Fruit fly (Drosophila melanogaster) whole organism, embryonic: ENCODE measurements around the gene dod.

ENCODE experiments used
- Abd-B ChIP-seq: fragments of 200-800 bp; sonication (Bioruptor generic); optimal IDR thresholded peaks from 2 replicates; lab custom pipeline; 2018; ENCODE audit warnings: missing biosample characterization, mild to moderate bottlenecking, missing genetic modification characterization, moderate library complexity
- Adf1 ChIP-seq: fragments of 200-800 bp; sonication (Bioruptor generic); IDR thresholded peaks from 2 replicates; pipeline ENCODE4 v1.3.6; 2022; ENCODE audit warnings: missing biosample characterization, missing genetic modification characterization
- Atf-2 ChIP-seq: fragments of 200-800 bp; sonication (Bioruptor generic); optimal IDR thresholded peaks from 2 replicates; lab custom pipeline; 2016; ENCODE audit warnings: missing biosample characterization, missing genetic modification characterization
- BtbVII ChIP-seq: fragments of 200-800 bp; sonication (Bioruptor generic); optimal IDR thresholded peaks from 3 replicates; lab custom pipeline; 2017; ENCODE audit warnings: missing biosample characterization, mild to moderate bottlenecking, missing genetic modification characterization
- CG10274 ChIP-seq: fragments of 200-800 bp; sonication (Bioruptor generic); optimal IDR thresholded peaks from 3 replicates; lab custom pipeline; 2017; ENCODE audit warnings: missing biosample characterization, mild to moderate bottlenecking, missing genetic modification characterization
- CG10462 ChIP-seq: fragments of 200-800 bp; sonication (Bioruptor generic); optimal IDR thresholded peaks from 2 replicates; lab custom pipeline; 2016; ENCODE audit warnings: missing biosample characterization, missing genetic modification characterization
- CG11085 ChIP-seq: fragments of 200-800 bp; sonication (Bioruptor generic); IDR thresholded peaks from 2 replicates; pipeline ENCODE4 v1.3.6; 2022; ENCODE audit warnings: missing biosample characterization, missing genetic modification characterization
- CG11398 ChIP-seq: fragments of 200-800 bp; sonication (Bioruptor generic); optimal IDR thresholded peaks from 2 replicates; lab custom pipeline; 2016; ENCODE audit warnings: missing biosample characterization, missing genetic modification characterization
- CG11456 ChIP-seq: fragments of 200-800 bp; sonication (Bioruptor generic); IDR thresholded peaks from 3 replicates; pipeline ENCODE4 v1.3.6; 2022; ENCODE audit warnings: missing biosample characterization, missing genetic modification characterization
- CG12071 ChIP-seq: fragments of 200-800 bp; sonication (Bioruptor generic); optimal IDR thresholded peaks from 3 replicates; lab custom pipeline; 2018; ENCODE audit warnings: missing biosample characterization, mild to moderate bottlenecking, missing genetic modification characterization
- CG12104 ChIP-seq: fragments of 200-800 bp; sonication (Bioruptor generic); optimal IDR thresholded peaks from 3 replicates; lab custom pipeline; 2016; ENCODE audit warnings: missing biosample characterization, missing genetic modification characterization
- CG13123 ChIP-seq: fragments of 200-800 bp; sonication (Bioruptor generic); optimal IDR thresholded peaks from 2 replicates; lab custom pipeline; 2016; ENCODE audit warnings: missing biosample characterization, missing genetic modification characterization
- CG14710 ChIP-seq: fragments of 200-800 bp; sonication (Bioruptor generic); optimal IDR thresholded peaks from 3 replicates; lab custom pipeline; 2019; ENCODE audit warnings: missing biosample characterization, mild to moderate bottlenecking, missing genetic modification characterization, moderate library complexity
- CG16779 ChIP-seq: fragments of 200-800 bp; sonication (Bioruptor generic); IDR thresholded peaks from 2 replicates; pipeline ENCODE4 v1.3.6; 2022; ENCODE audit warnings: missing biosample characterization, missing genetic modification characterization
- CG17186 ChIP-seq: fragments of 200-800 bp; sonication (Bioruptor generic); optimal IDR thresholded peaks from 3 replicates; lab custom pipeline; 2017; ENCODE audit warnings: missing biosample characterization, missing genetic modification reagents, missing genetic modification characterization
- CG17359 ChIP-seq: fragments of 200-800 bp; sonication (Bioruptor generic); optimal IDR thresholded peaks from 3 replicates; lab custom pipeline; 2018; ENCODE audit warnings: missing biosample characterization, mild to moderate bottlenecking, missing genetic modification characterization, moderate library complexity
- CG17829 ChIP-seq: fragments of 200-800 bp; optimal IDR thresholded peaks from 2 replicates; lab custom pipeline; 2019; ENCODE audit warnings: missing biosample characterization, mild to moderate bottlenecking, missing genetic modification characterization, moderate library complexity
- CG2202 ChIP-seq: fragments of 200-800 bp; sonication (Bioruptor generic); optimal IDR thresholded peaks from 2 replicates; lab custom pipeline; 2018; ENCODE audit warnings: missing biosample characterization, mild to moderate bottlenecking, missing genetic modification characterization
- CG3281 ChIP-seq: fragments of 200-800 bp; sonication (Bioruptor generic); optimal IDR thresholded peaks from 3 replicates; lab custom pipeline; 2017; ENCODE audit warnings: missing biosample characterization, mild to moderate bottlenecking, missing genetic modification characterization
- CG6654 ChIP-seq: fragments of 200-800 bp; sonication (Bioruptor generic); optimal IDR thresholded peaks from 2 replicates; lab custom pipeline; 2017; ENCODE audit warnings: missing biosample characterization, mild to moderate bottlenecking, missing genetic modification characterization
- CG7357 ChIP-seq: fragments of 200-800 bp; sonication (Bioruptor generic); IDR thresholded peaks from 3 replicates; pipeline ENCODE4 v1.3.6; 2022; ENCODE audit warnings: missing biosample characterization, missing genetic modification characterization
- D ChIP-seq, 2 experiments: fragments of 200-800 bp in 1 of 2; fragments of >200 bp in 1 of 2; sonication (Bioruptor generic) in 1 of 2; optimal IDR thresholded peaks; 2 replicates in 1 of 2; 3 replicates in 1 of 2; lab custom pipeline; 2017; ENCODE audit warnings: mild to moderate bottlenecking in 1 of 2, missing biosample characterization in 1 of 2, missing genetic modification characterization in 1 of 2, missing genetic modification reagents in 1 of 2
- D19B ChIP-seq: fragments of 200-800 bp; sonication (Bioruptor generic); optimal IDR thresholded peaks from 2 replicates; lab custom pipeline; 2017; ENCODE audit warnings: missing biosample characterization, mild to moderate bottlenecking, missing genetic modification characterization
- Dek ChIP-seq: fragments of 200-800 bp; sonication (Bioruptor generic); optimal IDR thresholded peaks from 3 replicates; lab custom pipeline; 2019; ENCODE audit warnings: missing biosample characterization, mild to moderate bottlenecking, missing genetic modification characterization, moderate library complexity
- Dfd ChIP-seq, 2 experiments: fragments of >200 bp; optimal IDR thresholded peaks; 2 replicates each; lab custom pipeline; 2017; ENCODE audit warnings: missing biosample characterization in 2 of 2, missing genetic modification characterization in 2 of 2
- Dip2 ChIP-seq: fragments of 200-800 bp; sonication (Bioruptor generic); IDR thresholded peaks from 2 replicates; pipeline ENCODE4 v1.3.6; 2022; ENCODE audit warnings: missing biosample characterization, missing genetic modification characterization
- Ets97D ChIP-seq: fragments of 200-800 bp; sonication (Bioruptor generic); optimal IDR thresholded peaks from 3 replicates; lab custom pipeline; 2016; ENCODE audit warnings: missing biosample characterization, missing genetic modification characterization
- Fer2 ChIP-seq: fragments of 200-800 bp; sonication (Bioruptor generic); optimal IDR thresholded peaks from 2 replicates; lab custom pipeline; 2018; ENCODE audit warnings: missing biosample characterization, mild to moderate bottlenecking, missing genetic modification characterization, moderate library complexity
- Gug ChIP-seq: fragments of 200-800 bp; sonication (Bioruptor generic); IDR thresholded peaks from 4 replicates; pipeline ENCODE4 v1.3.6; 2022; ENCODE audit warnings: missing biosample characterization, missing genetic modification characterization
- NFAT ChIP-seq: fragments of 200-800 bp; sonication (Bioruptor generic); IDR thresholded peaks from 2 replicates; pipeline ENCODE4 v1.3.6; 2022; ENCODE audit warnings: missing biosample characterization, missing genetic modification characterization
- NK7.1 ChIP-seq: fragments of 200-800 bp; sonication (Bioruptor generic); optimal IDR thresholded peaks from 3 replicates; lab custom pipeline; 2016; ENCODE audit warnings: missing biosample characterization, missing genetic modification characterization
- Nf-YB ChIP-seq: fragments of 200-800 bp; sonication (Bioruptor generic); optimal IDR thresholded peaks from 3 replicates; lab custom pipeline; 2019; ENCODE audit warnings: missing biosample characterization, mild to moderate bottlenecking, missing genetic modification characterization, moderate library complexity
- Optix ChIP-seq: fragments of 200-800 bp; sonication (Bioruptor generic); IDR thresholded peaks from 3 replicates; pipeline ENCODE4 v1.3.6; 2022; ENCODE audit warnings: missing biosample characterization, missing genetic modification characterization
- Usf ChIP-seq: fragments of 200-800 bp; sonication (Bioruptor generic); optimal IDR thresholded peaks from 2 replicates; lab custom pipeline; 2017; ENCODE audit warnings: missing genotype, missing biosample characterization, missing genetic modification characterization
- Vsx1 ChIP-seq: fragments of 200-800 bp; sonication (Bioruptor generic); optimal IDR thresholded peaks from 2 replicates; lab custom pipeline; 2017; ENCODE audit warnings: missing biosample characterization, mild to moderate bottlenecking, missing genetic modification characterization, missing genetic modification reagents
- ab ChIP-seq: fragments of 200-800 bp; sonication (Bioruptor generic); optimal IDR thresholded peaks from 2 replicates; lab custom pipeline; 2016; ENCODE audit warnings: missing biosample characterization, missing genetic modification characterization
- abd-A ChIP-seq: fragments of 200-800 bp; sonication (Bioruptor generic); optimal IDR thresholded peaks from 3 replicates; lab custom pipeline; 2019; ENCODE audit warnings: missing biosample characterization, mild to moderate bottlenecking, missing genetic modification characterization, moderate library complexity
- ase ChIP-seq: fragments of 200-800 bp; sonication (Bioruptor generic); IDR thresholded peaks from 3 replicates; pipeline ENCODE4 v1.3.6; 2022; ENCODE audit warnings: missing biosample characterization, missing genetic modification characterization
- btn ChIP-seq: fragments of 200-800 bp; sonication (Bioruptor generic); optimal IDR thresholded peaks from 2 replicates; lab custom pipeline; 2016; ENCODE audit warnings: missing biosample characterization, missing genetic modification characterization
- dmrt99B ChIP-seq: fragments of 200-800 bp; sonication (Bioruptor generic); optimal IDR thresholded peaks from 2 replicates; lab custom pipeline; 2018; ENCODE audit warnings: missing biosample characterization, mild to moderate bottlenecking, missing genetic modification characterization, moderate library complexity
- eve ChIP-seq, 2 experiments: fragments of >200 bp; optimal IDR thresholded peaks; 2 replicates each; lab custom pipeline; 2017; ENCODE audit warnings: missing biosample characterization in 2 of 2, missing genetic modification characterization in 2 of 2
- fd64A ChIP-seq: fragments of 200-800 bp; sonication (Bioruptor generic); optimal IDR thresholded peaks from 3 replicates; lab custom pipeline; 2018; ENCODE audit warnings: missing biosample characterization, mild to moderate bottlenecking, missing genetic modification characterization
- ftz-f1 ChIP-seq: fragments of 200-800 bp; sonication (Bioruptor generic); optimal IDR thresholded peaks from 2 replicates; lab custom pipeline; 2016; ENCODE audit warnings: missing biosample characterization, missing genetic modification characterization
- ken ChIP-seq: fragments of 200-800 bp; sonication (Bioruptor generic); IDR thresholded peaks from 3 replicates; pipeline ENCODE4 v1.3.6; 2022; ENCODE audit warnings: missing biosample characterization, missing genetic modification characterization
- oc ChIP-seq: fragments of 200-800 bp; sonication (Bioruptor generic); optimal IDR thresholded peaks from 2 replicates; lab custom pipeline; 2018; ENCODE audit warnings: missing biosample characterization, mild to moderate bottlenecking, missing genetic modification characterization, moderate library complexity
- org-1 ChIP-seq: fragments of 200-800 bp; sonication (Bioruptor generic); optimal IDR thresholded peaks from 2 replicates; lab custom pipeline; 2017; ENCODE audit warnings: missing biosample characterization, missing genetic modification characterization
- pita ChIP-seq: fragments of 200-800 bp; sonication (Bioruptor generic); optimal IDR thresholded peaks from 2 replicates; lab custom pipeline; 2017; ENCODE audit warnings: missing biosample characterization, mild to moderate bottlenecking, missing genetic modification characterization
- unc-4 ChIP-seq: fragments of 200-800 bp; sonication (Bioruptor generic); IDR thresholded peaks from 2 replicates; pipeline ENCODE4 v1.3.6; 2022; ENCODE audit warnings: missing biosample characterization, missing genetic modification characterization; ENCODE audit not compliant: partially characterized antibody
- zf30C ChIP-seq: fragments of 200-800 bp; sonication (Bioruptor generic); optimal IDR thresholded peaks from 3 replicates; lab custom pipeline; 2018; ENCODE audit warnings: missing biosample characterization, mild to moderate bottlenecking, missing genetic modification characterization

Gene dod

DNA sequence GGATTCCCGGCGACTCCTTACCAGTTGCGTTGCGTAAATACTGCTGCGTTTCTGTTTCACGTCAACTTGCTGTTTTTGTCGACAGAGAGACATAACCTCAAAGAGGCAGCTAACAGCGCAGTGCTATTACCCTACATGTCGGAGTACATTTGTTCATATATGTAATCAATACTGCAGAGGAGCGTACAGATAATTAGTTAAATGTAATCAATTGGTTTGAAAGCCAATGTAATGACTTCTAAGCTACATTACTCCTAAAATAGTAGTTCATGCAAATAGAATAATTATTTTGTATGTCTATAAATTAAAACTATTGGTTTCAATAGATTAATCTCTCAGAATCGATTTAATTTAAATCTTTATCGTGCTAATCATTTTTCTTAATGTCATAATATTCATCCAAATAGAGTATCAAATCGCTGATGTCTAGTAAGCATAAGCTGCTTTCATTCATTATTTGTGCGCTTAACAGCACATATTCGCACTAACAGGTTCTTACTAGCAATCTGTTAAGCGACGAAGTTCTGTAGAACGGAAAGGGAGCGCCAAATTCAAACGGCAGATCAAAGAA, 25.9 kb upstream of the dod start, which contains the start of the genes SLIRP1 and anox (continued):
- TF ChIP-seq CG2202 (tag; lab: Kevin White, UChicago): peak; percentile 64
- peak; percentile 91 for TF ChIP-seq Abd-B
- TF ChIP-seq CG13123 (GFP tag; lab: Kevin White, UChicago): peak; percentile 35
- TF ChIP-seq Dip2 (GFP tag; lab: Robert Waterston, UW): no peak
- no peak for TF ChIP-seq unc-4
- peak; percentile 90 for TF ChIP-seq dmrt99B
- TF ChIP-seq CG11085 (GFP tag; lab: Robert Waterston, UW): 0 out of 2 replicates have a peak, but pooled peaks have one; percentile 47
- peak; percentile 81 for TF ChIP-seq D19B
- peak; percentile 74 for TF ChIP-seq oc
- no peak for TF ChIP-seq CG16779
- TF ChIP-seq fd64A (GFP tag; lab: Kevin White, UChicago): peak; percentile 24
- TF ChIP-seq org-1 (GFP tag; lab: Kevin White, UChicago): peak; percentile 83
- TF ChIP-seq CG7357: peak; percentile 76
- TF ChIP-seq CG17359 (tag; lab: Kevin White, UChicago): peak; percentile 80
- TF ChIP-seq pita (GFP tag; lab: Kevin White, UChicago): no peak
- TF ChIP-seq ken (GFP tag; lab: Robert Waterston, UW): peak; percentile 65; the same call in 2 of the 3 replicates
- peak; percentile 50 for TF ChIP-seq NK7.1 (GFP tag; lab: Kevin White, UChicago)
- no peak for TF ChIP-seq zf30C (GFP tag; lab: Kevin White, UChicago)
- TF ChIP-seq CG12104 (GFP tag; lab: Kevin White, UChicago): peak; percentile 81
- peak; percentile 65 for TF ChIP-seq CG6654
- TF ChIP-seq Ets97D (GFP tag; lab: Kevin White, UChicago): peak; percentile 35
- TF ChIP-seq ftz-f1 (GFP tag; lab: Kevin White, UChicago): no peak
- TF ChIP-seq eve (GFP tag; optimal IDR thresholded peaks at IDR 0.05; lab: Kevin White, UChicago): no peak
- peak; percentile 50 for TF ChIP-seq CG11398 (GFP tag; lab: Kevin White, UChicago)
- peak; percentile 92 for TF ChIP-seq CG14710 (tag; lab: Kevin White, UChicago)
- TF ChIP-seq Optix (GFP tag; lab: Robert Waterston, UW): no peak
- peak; percentile 68 for TF ChIP-seq CG10274
- TF ChIP-seq BtbVII: peak; percentile 79
- peak; percentile 83 for TF ChIP-seq Atf-2 (GFP tag; lab: Kevin White, UChicago)
- TF ChIP-seq Dek (tag; lab: Kevin White, UChicago): peak; percentile 88
- peak; percentile 87 for TF ChIP-seq Vsx1
- peak; percentile 99 for TF ChIP-seq CG17186 (GFP tag; lab: Kevin White, UChicago)
- peak; percentile 72 for TF ChIP-seq Nf-YB (GFP tag; lab: Kevin White, UChicago)
- peak; percentile 49 for TF ChIP-seq Adf1 (GFP tag; lab: Robert Waterston, UW)
- peak; percentile 63; the same call in 3 of the 4 replicates for TF ChIP-seq Gug (GFP tag; lab: Robert Waterston, UW)
- TF ChIP-seq btn (GFP tag; lab: Kevin White, UChicago): peak; percentile 18
- TF ChIP-seq ab (GFP tag; lab: Kevin White, UChicago): no peak
- TF ChIP-seq Usf (GFP tag; lab: Kevin White, UChicago): peak; percentile 81
- TF ChIP-seq Fer2 (tag; lab: Kevin White, UChicago): peak; percentile 61
- peak; percentile 52; the same call in 1 of the 2 replicates for TF ChIP-seq NFAT
- no peak for TF ChIP-seq abd-A
- TF ChIP-seq CG17829: peak; percentile 87
- TF ChIP-seq CG12071 (GFP tag; lab: Kevin White, UChicago): peak; percentile 60
- peak; percentile 88 for TF ChIP-seq CG3281 (GFP tag; lab: Kevin White, UChicago)
- TF ChIP-seq CG11456 (GFP tag; lab: Robert Waterston, UW): peak; percentile 79; the same call in 1 of the 3 replicates
- TF ChIP-seq ase (GFP tag; lab: Robert Waterston, UW): peak; percentile 48; the same call in 1 of the 3 replicates
- no peak for TF ChIP-seq D (optimal IDR thresholded peaks at IDR 0.05; lab: Kevin White, UChicago)
- TF ChIP-seq D (GFP tag; optimal IDR thresholded peaks at IDR 0.05; lab: Kevin White, UChicago): peak; percentile 85
- no peak for TF ChIP-seq Dfd (GFP tag; optimal IDR thresholded peaks at IDR 0.05; lab: Kevin White, UChicago)
- peak; percentile 70 for TF ChIP-seq CG10462 (GFP tag; lab: Kevin White, UChicago)
